Worm (Caenorhabditis elegans): Measurements from ENCODE around the gene sri-2.

DNA sequence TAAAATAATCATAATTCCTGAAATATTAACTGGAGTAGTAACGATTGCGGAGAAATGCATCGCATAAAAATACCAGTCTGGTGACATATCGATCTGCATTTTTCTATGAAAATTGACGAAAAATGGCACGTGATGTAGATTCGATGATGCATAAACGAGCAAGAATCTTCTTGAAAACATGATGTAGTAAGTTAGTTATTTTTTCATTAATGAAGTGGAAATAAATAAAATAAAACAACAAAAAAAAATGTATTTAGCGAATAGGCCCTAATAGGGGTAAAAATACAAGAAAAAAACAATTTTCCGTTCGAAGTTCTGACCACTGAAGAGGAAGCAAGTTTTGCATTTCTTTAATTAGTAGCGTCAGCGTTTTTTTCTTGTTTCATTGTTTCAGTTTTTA lies at the start of gene sri-2:
- no peak for TF ChIP-seq W03F9.2 (tag; optimal IDR thresholded peaks at IDR 0.05)
- TF ChIP-seq him-1 (tag; optimal IDR thresholded peaks at IDR 0.05): no peak
- TF ChIP-seq dao-5 (tag; optimal IDR thresholded peaks at IDR 0.05): no peak
